Fruit fly (Drosophila melanogaster) whole organism, embryonic: ENCODE measurements around the gene CG12012.

Experiments used
- Ada2b ChIP-seq: fragments of 200-800 bp; sonication (Bioruptor generic); IDR thresholded peaks from 2 replicates; pipeline ENCODE4 v1.3.6; 2022; ENCODE audit warnings: missing biosample characterization, missing genetic modification characterization
- Asciz ChIP-seq: fragments of 200-800 bp; sonication (Bioruptor generic); optimal IDR thresholded peaks from 2 replicates; lab custom pipeline; 2017; ENCODE audit warnings: missing biosample characterization, mild to moderate bottlenecking, missing genetic modification characterization, missing genetic modification reagents
- Bgb ChIP-seq: fragments of 200-800 bp; sonication (Bioruptor generic); IDR thresholded peaks from 2 replicates; pipeline ENCODE4 v1.3.6; 2022; ENCODE audit warnings: missing biosample characterization, missing genetic modification characterization; ENCODE audit not compliant: partially characterized antibody
- CG10431 ChIP-seq: fragments of 200-800 bp; sonication (Bioruptor generic); optimal IDR thresholded peaks from 3 replicates; lab custom pipeline; 2018; ENCODE audit warnings: missing biosample characterization, mild to moderate bottlenecking, missing genetic modification characterization
- CG11093 ChIP-seq: fragments of 200-800 bp; sonication (Bioruptor generic); IDR thresholded peaks from 3 replicates; pipeline ENCODE4 v1.3.6; 2022; ENCODE audit warnings: missing biosample characterization, missing genetic modification characterization
- CG12071 ChIP-seq: fragments of 200-800 bp; sonication (Bioruptor generic); optimal IDR thresholded peaks from 3 replicates; lab custom pipeline; 2018; ENCODE audit warnings: missing biosample characterization, mild to moderate bottlenecking, missing genetic modification characterization
- CG12659 ChIP-seq: fragments of 200-800 bp; sonication (Bioruptor generic); optimal IDR thresholded peaks from 3 replicates; lab custom pipeline; 2017; ENCODE audit warnings: mild to moderate bottlenecking, missing biosample characterization, missing genetic modification reagents, missing genetic modification characterization
- CG13624 ChIP-seq: fragments of 200-800 bp; sonication (Bioruptor generic); optimal IDR thresholded peaks from 2 replicates; lab custom pipeline; 2016; ENCODE audit warnings: missing biosample characterization, missing genetic modification characterization
- CG14050 ChIP-seq: fragments of 200-800 bp; sonication (Bioruptor generic); IDR thresholded peaks from 3 replicates; pipeline ENCODE4 v1.3.6; 2022; ENCODE audit warnings: missing biosample characterization, missing genetic modification characterization
- CG16813 ChIP-seq: fragments of 200-800 bp; sonication (Bioruptor generic); IDR thresholded peaks from 3 replicates; pipeline ENCODE4 v1.3.6; 2022; ENCODE audit warnings: missing biosample characterization, missing genetic modification characterization; ENCODE audit not compliant: partially characterized antibody
- CG30020 ChIP-seq: fragments of 200-800 bp; optimal IDR thresholded peaks from 2 replicates; lab custom pipeline; 2019; ENCODE audit warnings: missing biosample characterization, mild to moderate bottlenecking, missing genetic modification characterization, moderate library complexity
- CG31388 ChIP-seq: fragments of 200-800 bp; sonication (Bioruptor generic); optimal IDR thresholded peaks from 2 replicates; lab custom pipeline; 2016; ENCODE audit warnings: missing biosample characterization, missing genetic modification characterization
- CG3281 ChIP-seq: fragments of 200-800 bp; sonication (Bioruptor generic); optimal IDR thresholded peaks from 3 replicates; lab custom pipeline; 2017; ENCODE audit warnings: missing biosample characterization, mild to moderate bottlenecking, missing genetic modification characterization
- CG4328 ChIP-seq: fragments of 200-800 bp; sonication (Bioruptor generic); optimal IDR thresholded peaks from 3 replicates; lab custom pipeline; 2017; ENCODE audit warnings: missing biosample characterization, missing genetic modification reagents, missing genetic modification characterization
- CG43689 ChIP-seq: fragments of 200-800 bp; sonication (Bioruptor generic); IDR thresholded peaks from 2 replicates; pipeline ENCODE4 v1.3.6; 2022; ENCODE audit warnings: missing biosample characterization, missing genetic modification characterization
- CG6254 ChIP-seq: fragments of 200-800 bp; sonication (Bioruptor generic); optimal IDR thresholded peaks from 3 replicates; lab custom pipeline; 2017; ENCODE audit warnings: mild to moderate bottlenecking, missing biosample characterization, missing genetic modification reagents, missing genetic modification characterization
- CG6654 ChIP-seq: fragments of 200-800 bp; sonication (Bioruptor generic); optimal IDR thresholded peaks from 2 replicates; lab custom pipeline; 2017; ENCODE audit warnings: missing biosample characterization, mild to moderate bottlenecking, missing genetic modification characterization
- CG7786 ChIP-seq: fragments of 200-800 bp; sonication (Bioruptor generic); optimal IDR thresholded peaks from 2 replicates; lab custom pipeline; 2016; ENCODE audit warnings: missing biosample characterization, missing genetic modification characterization
- CG7987 ChIP-seq: fragments of 200-800 bp; sonication (Bioruptor generic); optimal IDR thresholded peaks from 2 replicates; lab custom pipeline; 2018; ENCODE audit warnings: missing biosample characterization, mild to moderate bottlenecking, missing genetic modification characterization, moderate library complexity
- CG8089 ChIP-seq: fragments of 200-800 bp; sonication (Bioruptor generic); optimal IDR thresholded peaks from 3 replicates; lab custom pipeline; 2016; ENCODE audit warnings: missing biosample characterization, missing genetic modification characterization
- CG8944 ChIP-seq: fragments of 200-800 bp; sonication (Bioruptor generic); optimal IDR thresholded peaks from 3 replicates; lab custom pipeline; 2016; ENCODE audit warnings: missing biosample characterization, missing genetic modification characterization
- CG9215 ChIP-seq: fragments of 200-800 bp; sonication (Bioruptor generic); IDR thresholded peaks from 2 replicates; pipeline ENCODE4 v1.3.6; 2022; ENCODE audit warnings: missing biosample characterization, missing genetic modification characterization
- CG9876 ChIP-seq: fragments of 200-800 bp; sonication (Bioruptor generic); optimal IDR thresholded peaks from 2 replicates; lab custom pipeline; 2016; ENCODE audit warnings: missing biosample characterization, missing genetic modification characterization
- CG9932 ChIP-seq: fragments of 200-800 bp; sonication (Bioruptor generic); IDR thresholded peaks from 2 replicates; pipeline ENCODE4 v1.3.6; 2022; ENCODE audit warnings: missing biosample characterization, missing genetic modification characterization
- Camta ChIP-seq: fragments of 200-800 bp; sonication (Bioruptor generic); optimal IDR thresholded peaks from 2 replicates; lab custom pipeline; 2016; ENCODE audit warnings: missing biosample characterization, missing genetic modification characterization
- Chrac-16 ChIP-seq: fragments of 200-800 bp; sonication (Bioruptor generic); optimal IDR thresholded peaks from 3 replicates; lab custom pipeline; 2016; ENCODE audit warnings: missing biosample characterization, missing genetic modification characterization
- ERR ChIP-seq: fragments of 200-800 bp; sonication (Bioruptor generic); optimal IDR thresholded peaks from 2 replicates; lab custom pipeline; 2016; ENCODE audit warnings: missing biosample characterization, missing genetic modification characterization
- Eip74EF ChIP-seq, 2 experiments: fragments of 200-800 bp in 1 of 2; fragments of >200 bp in 1 of 2; sonication (Bioruptor generic) in 1 of 2; optimal IDR thresholded peaks; 2 replicates each; lab custom pipeline; 2017 to 2019; ENCODE audit warnings: missing biosample characterization in 2 of 2, missing genetic modification characterization in 2 of 2, mild to moderate bottlenecking in 1 of 2, moderate library complexity in 1 of 2
- Fer2 ChIP-seq: fragments of 200-800 bp; sonication (Bioruptor generic); optimal IDR thresholded peaks from 2 replicates; lab custom pipeline; 2018; ENCODE audit warnings: missing biosample characterization, mild to moderate bottlenecking, missing genetic modification characterization, moderate library complexity
- Hmr ChIP-seq: fragments of 200-800 bp; sonication (Bioruptor generic); optimal IDR thresholded peaks from 3 replicates; lab custom pipeline; 2017; ENCODE audit warnings: mild to moderate bottlenecking, missing biosample characterization, missing genetic modification reagents, missing genetic modification characterization
- Nf-YA ChIP-seq: fragments of 200-800 bp; sonication (Bioruptor generic); IDR thresholded peaks from 2 replicates; pipeline ENCODE4 v1.3.6; 2022; ENCODE audit warnings: missing biosample characterization, missing genetic modification characterization
- Nf-YC ChIP-seq: fragments of 200-800 bp; optimal IDR thresholded peaks from 3 replicates; lab custom pipeline; 2019; ENCODE audit warnings: missing biosample characterization, mild to moderate bottlenecking, missing genetic modification characterization, moderate library complexity
- Pdp1 ChIP-seq, 2 experiments: fragments of 200-800 bp; sonication (Bioruptor generic); optimal IDR thresholded peaks; 3 replicates each; lab custom pipeline; 2016; ENCODE audit warnings: missing biosample characterization in 2 of 2, missing genetic modification characterization in 2 of 2, mild to moderate bottlenecking in 1 of 2, moderate library complexity in 1 of 2
- Rx ChIP-seq: fragments of 200-800 bp; sonication (Bioruptor generic); IDR thresholded peaks from 2 replicates; pipeline ENCODE4 v1.3.6; 2022; ENCODE audit warnings: missing biosample characterization, missing genetic modification characterization
- Sry-β ChIP-seq: fragments of 200-800 bp; sonication (Bioruptor generic); optimal IDR thresholded peaks from 2 replicates; lab custom pipeline; 2018; ENCODE audit warnings: missing biosample characterization, mild to moderate bottlenecking, missing genetic modification characterization, moderate library complexity
- Ssrp ChIP-seq: fragments of 200-800 bp; sonication (Bioruptor generic); optimal IDR thresholded peaks from 2 replicates; lab custom pipeline; 2018; ENCODE audit warnings: missing biosample characterization, mild to moderate bottlenecking, missing genetic modification characterization, moderate library complexity
- Xrp1 ChIP-seq: fragments of 200-800 bp; sonication (Bioruptor generic); IDR thresholded peaks from 2 replicates; pipeline ENCODE4 v1.3.6; 2022; ENCODE audit warnings: missing biosample characterization, missing genetic modification characterization
- YL-1 ChIP-seq: fragments of 200-800 bp; sonication (Bioruptor generic); optimal IDR thresholded peaks from 3 replicates; lab custom pipeline; 2017; ENCODE audit warnings: missing biosample characterization, mild to moderate bottlenecking, missing genetic modification characterization
- ase ChIP-seq: fragments of 200-800 bp; sonication (Bioruptor generic); IDR thresholded peaks from 3 replicates; pipeline ENCODE4 v1.3.6; 2022; ENCODE audit warnings: missing biosample characterization, missing genetic modification characterization
- cas ChIP-seq: fragments of 200-800 bp; sonication (Bioruptor generic); IDR thresholded peaks from 2 replicates; pipeline ENCODE4 v1.3.6; 2022; ENCODE audit warnings: missing biosample characterization, missing genetic modification characterization
- croc ChIP-seq: fragments of 200-800 bp; sonication (Bioruptor generic); conservative IDR thresholded peaks from 3 replicates; pipeline ENCODE4 v1.3.6; 2022; ENCODE audit warnings: missing biosample characterization, missing genetic modification characterization
- emc ChIP-seq: fragments of 200-800 bp; sonication (Bioruptor generic); optimal IDR thresholded peaks from 2 replicates; lab custom pipeline; 2016; ENCODE audit warnings: missing biosample characterization, missing genetic modification characterization
- exex ChIP-seq: fragments of 200-800 bp; sonication (Bioruptor generic); optimal IDR thresholded peaks from 4 replicates; lab custom pipeline; 2018; ENCODE audit warnings: missing biosample characterization, mild to moderate bottlenecking, missing genetic modification characterization, moderate library complexity
- h ChIP-seq: fragments of >200 bp; optimal IDR thresholded peaks from 2 replicates; lab custom pipeline; 2017
- ham ChIP-seq: fragments of 200-800 bp; sonication (Bioruptor generic); IDR thresholded peaks from 2 replicates; pipeline ENCODE4 v1.3.6; 2022; ENCODE audit warnings: missing biosample characterization, missing genetic modification characterization
- her ChIP-seq: fragments of 200-800 bp; sonication (Bioruptor generic); optimal IDR thresholded peaks from 2 replicates; lab custom pipeline; 2016; ENCODE audit warnings: missing biosample characterization, missing genetic modification characterization
- lmd ChIP-seq: fragments of 200-800 bp; sonication (Bioruptor generic); IDR thresholded peaks from 2 replicates; pipeline ENCODE4 v1.3.6; 2022; ENCODE audit warnings: missing biosample characterization, missing genetic modification characterization
- sisA ChIP-seq: fragments of 200-800 bp; sonication (Bioruptor generic); IDR thresholded peaks from 2 replicates; pipeline ENCODE4 v1.3.6; 2022; ENCODE audit warnings: missing biosample characterization, missing genetic modification characterization
- stc ChIP-seq: fragments of 200-800 bp; sonication (Bioruptor generic); IDR thresholded peaks from 2 replicates; pipeline ENCODE4 v1.3.6; 2022; ENCODE audit warnings: missing biosample characterization, missing genetic modification characterization
- vnd ChIP-seq: fragments of 200-800 bp; sonication (Bioruptor generic); IDR thresholded peaks from 3 replicates; pipeline ENCODE4 v1.3.6; 2022; ENCODE audit warnings: missing biosample characterization, missing genetic modification characterization; ENCODE audit not compliant: partially characterized antibody

Gene CG12012

DNA sequence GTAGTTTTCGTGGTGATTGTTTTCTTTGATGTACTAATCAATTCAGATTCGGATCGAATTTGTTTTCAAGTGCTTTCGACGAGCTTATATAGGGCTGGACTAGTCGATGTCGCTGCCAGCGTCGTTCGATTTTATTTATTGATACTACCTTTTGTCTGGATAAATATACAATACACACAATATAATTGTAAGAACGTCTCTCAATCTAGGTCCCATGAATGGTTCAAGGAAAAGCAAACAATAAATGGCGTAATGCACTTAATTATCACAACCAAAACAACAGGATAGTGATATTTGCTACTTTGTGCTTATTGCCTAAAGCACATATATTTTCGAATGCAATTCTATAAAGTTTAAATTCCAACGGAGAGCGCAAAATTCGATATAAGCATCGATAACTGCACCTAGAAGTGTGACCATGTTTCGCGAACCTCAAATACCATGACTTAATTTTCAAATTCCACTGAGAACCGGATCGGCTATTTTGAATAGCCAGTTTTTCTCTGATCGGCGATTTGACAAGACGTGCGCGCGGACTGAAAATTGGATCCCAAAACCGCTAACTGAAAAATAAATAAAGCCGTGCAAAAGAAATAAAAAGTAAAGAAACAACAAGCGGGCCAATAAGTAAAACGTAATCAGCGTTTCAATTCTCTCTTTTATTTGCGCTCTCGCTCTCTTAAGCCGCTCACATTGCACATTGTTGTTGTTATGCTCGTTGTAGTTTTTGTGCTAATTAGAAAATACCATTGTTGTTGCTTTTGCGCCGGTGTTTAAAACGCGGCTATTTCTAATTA lies 40.0 kb upstream of the CG12012 start, which contains the start of the genes Drsl6 and kst (continued):
- TF ChIP-seq CG13624 (GFP tag; lab: Kevin White, UChicago) (peak; percentile 6), cas (GFP tag; lab: Robert Waterston, UW) (no peak), Hmr (GFP tag; lab: Kevin White, UChicago) (no peak), CG31388 (GFP tag; lab: Kevin White, UChicago) (no peak), CG16813 (GFP tag; lab: Robert Waterston, UW) (no peak), Ada2b (GFP tag; lab: Robert Waterston, UW) (no peak), h (lab: Kevin White, UChicago) (no peak), croc (GFP tag; lab: Robert Waterston, UW) (no peak), CG7786 (GFP tag; lab: Kevin White, UChicago) (no peak), Pdp1 (GFP tag; optimal IDR thresholded peaks at IDR 0.05; lab: Kevin White, UChicago) (peak in 1 of 2 experiments; percentile 59), ham (GFP tag; lab: Robert Waterston, UW) (no peak), CG9215 (no peak), Nf-YC (tag; lab: Kevin White, UChicago) (no peak), lmd (GFP tag; lab: Robert Waterston, UW) (no peak), CG6654 (no peak), CG43689 (GFP tag; lab: Robert Waterston, UW) (no peak), Asciz (GFP tag; lab: Kevin White, UChicago) (no peak), Xrp1 (GFP tag; lab: Robert Waterston, UW) (no peak), CG9932 (GFP tag; lab: Robert Waterston, UW) (no peak), CG9876 (GFP tag; lab: Kevin White, UChicago) (no peak), CG8089 (GFP tag; lab: Kevin White, UChicago) (no peak), CG7987 (peak; percentile 30), ERR (GFP tag; lab: Kevin White, UChicago) (no peak), Camta (GFP tag; lab: Kevin White, UChicago) (peak; percentile 43), CG11093 (GFP tag; lab: Robert Waterston, UW) (no peak), ase (GFP tag; lab: Robert Waterston, UW) (no peak), exex (tag; lab: Kevin White, UChicago) (no peak), CG10431 (GFP tag; lab: Kevin White, UChicago) (no peak), Rx (GFP tag; lab: Robert Waterston, UW) (no peak), vnd (GFP tag; lab: Robert Waterston, UW) (no peak), CG14050 (no peak), Ssrp (no peak), Chrac-16 (GFP tag; lab: Kevin White, UChicago) (no peak), CG8944 (GFP tag; lab: Kevin White, UChicago) (no peak), stc (GFP tag; lab: Robert Waterston, UW) (0 out of 2 replicates have a peak, but pooled peaks have one; percentile 8), sisA (GFP tag; lab: Robert Waterston, UW) (no peak), Eip74EF (GFP tag; optimal IDR thresholded peaks at IDR 0.05; lab: Kevin White, UChicago) (peak in 1 of 2 experiments; percentile 36), YL-1 (GFP tag; lab: Kevin White, UChicago) (peak; percentile 19), CG6254 (no peak), CG3281 (peak; percentile 14), Fer2 (tag; lab: Kevin White, UChicago) (no peak), Sry-β (GFP tag; lab: Kevin White, UChicago) (peak; percentile 25), Nf-YA (GFP tag; lab: Robert Waterston, UW) (peak; percentile 25; the same call in 1 of the 2 replicates), emc (GFP tag; lab: Kevin White, UChicago) (no peak), CG12659 (GFP tag; lab: Kevin White, UChicago) (peak; percentile 61), CG30020 (tag; lab: Kevin White, UChicago) (no peak), CG4328 (GFP tag; lab: Kevin White, UChicago) (no peak), her (GFP tag; lab: Kevin White, UChicago) (peak; percentile 9), CG12071 (GFP tag; lab: Kevin White, UChicago) (peak; percentile 1), Bgb (GFP tag; lab: Robert Waterston, UW) (peak; percentile 72)
